Fruit fly (Drosophila melanogaster): Measurements from ENCODE around the gene Crag.

Gene Crag

DNA sequence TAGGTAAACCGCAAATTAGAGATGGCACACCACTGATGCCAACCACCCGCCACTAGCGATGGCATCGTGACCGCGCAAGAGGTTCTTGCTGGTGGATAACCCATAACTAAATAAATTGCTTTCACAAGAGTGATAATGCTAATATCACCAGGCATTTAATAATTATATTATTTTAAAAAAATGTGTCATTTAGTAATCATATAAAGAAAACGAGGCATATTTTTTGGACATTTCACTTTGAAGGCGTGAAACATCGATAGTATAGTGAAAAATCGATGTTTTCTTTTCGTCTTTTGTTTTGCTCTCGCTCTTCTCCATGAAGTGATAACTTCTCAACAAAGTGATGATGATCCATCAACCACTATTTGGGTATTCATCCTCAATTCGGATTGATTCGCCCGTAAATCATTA lies 33.1 kb upstream of the Crag start, which contains the start of gene IntS4 (continued):
- TF ChIP-seq z (GFP tag; IDR thresholded peaks at IDR 0.05) = no peak
- peak; percentile 41 for TF ChIP-seq Vsx1 (GFP tag; optimal IDR thresholded peaks at IDR 0.05)
- TF ChIP-seq CG14014 (GFP tag; IDR thresholded peaks at IDR 0.05) = peak; percentile 49; the same call in 1 of the 2 replicates
- TF ChIP-seq cad (GFP tag; optimal IDR thresholded peaks at IDR 0.05) = no peak
- peak; percentile 90 for TF ChIP-seq Bgb (GFP tag; IDR thresholded peaks at IDR 0.05; ENCODE audit: partially characterized antibody)
- TF ChIP-seq tin (GFP tag; optimal IDR thresholded peaks at IDR 0.05) = peak; percentile 66
- TF ChIP-seq sisA (GFP tag; IDR thresholded peaks at IDR 0.05) = peak; percentile 39; the same call in 1 of the 2 replicates
- TF ChIP-seq croc (GFP tag; conservative IDR thresholded peaks at IDR 0.05) = no peak
- TF ChIP-seq en (GFP tag; optimal IDR thresholded peaks at IDR 0.05) = no peak
- no peak for TF ChIP-seq Awh (GFP tag; IDR thresholded peaks at IDR 0.05)
- TF ChIP-seq MTF-1 (GFP tag; optimal IDR thresholded peaks at IDR 0.05; ENCODE audit: borderline replicate concordance) = no peak
- no peak for TF ChIP-seq CG5180 (GFP tag; optimal IDR thresholded peaks at IDR 0.05)
- TF ChIP-seq tap (tag; optimal IDR thresholded peaks at IDR 0.05) = no peak
- peak; percentile 73 for TF ChIP-seq CG13775 (GFP tag; optimal IDR thresholded peaks at IDR 0.05)
- TF ChIP-seq CG6854 (GFP tag; optimal IDR thresholded peaks at IDR 0.05) = no peak
- peak; percentile 66 for TF ChIP-seq CG15696 (tag; optimal IDR thresholded peaks at IDR 0.05)
- peak; percentile 22 for TF ChIP-seq Dp (GFP tag; optimal IDR thresholded peaks at IDR 0.05)
- TF ChIP-seq CG15601 (tag; optimal IDR thresholded peaks at IDR 0.05) = peak; percentile 61
- TF ChIP-seq sr (GFP tag; IDR thresholded peaks at IDR 0.05) = no peak
- TF ChIP-seq CG42726 (GFP tag; IDR thresholded peaks at IDR 0.05; ENCODE audit: partially characterized antibody) = peak; percentile 72; the same call in 1 of the 2 replicates
- TF ChIP-seq CG2889 (GFP tag; IDR thresholded peaks at IDR 0.05) = no peak
- TF ChIP-seq Sox100B (GFP tag; optimal IDR thresholded peaks at IDR 0.05) = peak; percentile 42
- no peak for TF ChIP-seq pb (GFP tag; optimal IDR thresholded peaks at IDR 0.05)
- TF ChIP-seq disco-r (GFP tag; optimal IDR thresholded peaks at IDR 0.05) = no peak
- peak; percentile 54 for TF ChIP-seq HHEX (GFP tag; optimal IDR thresholded peaks at IDR 0.05)
- TF ChIP-seq ara (GFP tag; IDR thresholded peaks at IDR 0.05) = peak; percentile 48; the same call in 1 of the 2 replicates
- peak; percentile 96 for TF ChIP-seq knrl (GFP tag; IDR thresholded peaks at IDR 0.05; ENCODE audit: partially characterized antibody)
- TF ChIP-seq Hr51 (GFP tag; optimal IDR thresholded peaks at IDR 0.05) = peak in 1 of 2 experiments; percentile 57
- peak; percentile 47 for TF ChIP-seq twi (tag; optimal IDR thresholded peaks at IDR 0.05)
- peak; percentile 46 for TF ChIP-seq CG1602 (GFP tag; optimal IDR thresholded peaks at IDR 0.05)
- peak; percentile 42; the same call in 1 of the 2 replicates for TF ChIP-seq CG10959 (GFP tag; IDR thresholded peaks at IDR 0.05)
- no peak for TF ChIP-seq chm (GFP tag; IDR thresholded peaks at IDR 0.05)
- no peak for TF ChIP-seq CG1233 (GFP tag; optimal IDR thresholded peaks at IDR 0.05)
- TF ChIP-seq ATbp (GFP tag; optimal IDR thresholded peaks at IDR 0.05) = no peak
- TF ChIP-seq ken (GFP tag; IDR thresholded peaks at IDR 0.05) = peak; percentile 59; the same call in 1 of the 3 replicates
- no peak for TF ChIP-seq Lpt (GFP tag; optimal IDR thresholded peaks at IDR 0.05)
- peak; percentile 29 for TF ChIP-seq CG34376 (GFP tag; optimal IDR thresholded peaks at IDR 0.05)
- peak; percentile 55 for TF ChIP-seq CG6689 (GFP tag; IDR thresholded peaks at IDR 0.05)
- no peak for TF ChIP-seq ci (GFP tag; IDR thresholded peaks at IDR 0.05)
- peak; percentile 45 for TF ChIP-seq dmrt11E (tag; optimal IDR thresholded peaks at IDR 0.05)
- peak; percentile 52 for TF ChIP-seq CG4328 (GFP tag; optimal IDR thresholded peaks at IDR 0.05)
- no peak for TF ChIP-seq CG15073 (GFP tag; optimal IDR thresholded peaks at IDR 0.05)
- no peak for TF ChIP-seq yki (optimal IDR thresholded peaks at IDR 0.05)
- no peak for TF ChIP-seq fd64A (GFP tag; optimal IDR thresholded peaks at IDR 0.05)
- peak; percentile 1 for TF ChIP-seq maf-S (GFP tag; optimal IDR thresholded peaks at IDR 0.05)
- no peak for TF ChIP-seq Asciz (GFP tag; optimal IDR thresholded peaks at IDR 0.05)
- TF ChIP-seq bab2 (GFP tag; optimal IDR thresholded peaks at IDR 0.05) = peak; percentile 6
- TF ChIP-seq Nf-YA (GFP tag; IDR thresholded peaks at IDR 0.05) = no peak
- peak; percentile 67 for TF ChIP-seq CG4424 (GFP tag; optimal IDR thresholded peaks at IDR 0.05)
- peak; percentile 42 for TF ChIP-seq CG13123 (GFP tag; optimal IDR thresholded peaks at IDR 0.05)
- peak; percentile 76 for TF ChIP-seq ind (GFP tag; optimal IDR thresholded peaks at IDR 0.05)

Data from whole organism, embryonic.